Fruit fly (Drosophila melanogaster) whole organism, embryonic: ENCODE data around the gene CG43895.

ENCODE experiments used
- Atf6 ChIP-seq: fragments of 200-800 bp; sonication (Bioruptor generic); IDR thresholded peaks from 2 replicates; pipeline ENCODE4 v1.3.6; 2022; ENCODE audit warnings: missing biosample characterization, missing genetic modification characterization
- Awh ChIP-seq: fragments of 200-800 bp; sonication (Bioruptor generic); IDR thresholded peaks from 2 replicates; pipeline ENCODE4, ENCODE4 v1.3.6; 2022; ENCODE audit warnings: missing biosample characterization, missing genetic modification characterization
- Bgb ChIP-seq: fragments of 200-800 bp; sonication (Bioruptor generic); IDR thresholded peaks from 2 replicates; pipeline ENCODE4 v1.3.6; 2022; ENCODE audit warnings: missing biosample characterization, missing genetic modification characterization; ENCODE audit not compliant: partially characterized antibody
- CG1233 ChIP-seq: fragments of 200-800 bp; sonication (Bioruptor generic); optimal IDR thresholded peaks from 4 replicates; lab custom pipeline; 2018; ENCODE audit warnings: missing biosample characterization, mild to moderate bottlenecking, missing genetic modification characterization
- CG12391 ChIP-seq: fragments of 200-800 bp; sonication (Bioruptor generic); optimal IDR thresholded peaks from 3 replicates; lab custom pipeline; 2018; ENCODE audit warnings: missing biosample characterization, mild to moderate bottlenecking, missing genetic modification characterization, moderate library complexity
- CG13624 ChIP-seq: fragments of 200-800 bp; sonication (Bioruptor generic); optimal IDR thresholded peaks from 2 replicates; lab custom pipeline; 2016; ENCODE audit warnings: missing biosample characterization, missing genetic modification characterization
- CG14014 ChIP-seq: fragments of 200-800 bp; sonication (Bioruptor generic); IDR thresholded peaks from 2 replicates; pipeline ENCODE4 v1.3.6; 2022; ENCODE audit warnings: missing biosample characterization, missing genetic modification characterization
- CG14667 ChIP-seq: fragments of 200-800 bp; sonication (Bioruptor generic); IDR thresholded peaks from 2 replicates; pipeline ENCODE4 v1.3.6; 2022; ENCODE audit warnings: missing biosample characterization, missing genetic modification characterization
- CG1647 ChIP-seq: fragments of 200-800 bp; sonication (Bioruptor generic); optimal IDR thresholded peaks from 3 replicates; lab custom pipeline; 2016; ENCODE audit warnings: missing biosample characterization, missing genetic modification characterization
- CG17385 ChIP-seq: fragments of 200-800 bp; sonication (Bioruptor generic); optimal IDR thresholded peaks from 3 replicates; lab custom pipeline; 2018; ENCODE audit warnings: missing biosample characterization, mild to moderate bottlenecking, missing genetic modification characterization
- CG17612 ChIP-seq: fragments of 200-800 bp; sonication (Bioruptor generic); IDR thresholded peaks from 2 replicates; pipeline ENCODE4 v1.3.6; 2022; ENCODE audit warnings: missing biosample characterization, missing genetic modification characterization
- CG17912 ChIP-seq: fragments of 200-800 bp; sonication (Bioruptor generic); optimal IDR thresholded peaks from 2 replicates; lab custom pipeline; 2018; ENCODE audit warnings: missing biosample characterization, mild to moderate bottlenecking, missing genetic modification characterization
- CG30020 ChIP-seq: fragments of 200-800 bp; optimal IDR thresholded peaks from 2 replicates; lab custom pipeline; 2019; ENCODE audit warnings: missing biosample characterization, mild to moderate bottlenecking, missing genetic modification characterization, moderate library complexity
- CG3838 ChIP-seq: fragments of 200-800 bp; sonication (Bioruptor generic); optimal IDR thresholded peaks from 3 replicates; lab custom pipeline; 2016; ENCODE audit warnings: missing biosample characterization, missing genetic modification characterization
- CG8089 ChIP-seq: fragments of 200-800 bp; sonication (Bioruptor generic); optimal IDR thresholded peaks from 3 replicates; lab custom pipeline; 2016; ENCODE audit warnings: missing biosample characterization, missing genetic modification characterization
- CoRest ChIP-seq: fragments of 200-800 bp; sonication (Bioruptor generic); optimal IDR thresholded peaks from 3 replicates; lab custom pipeline; 2018; ENCODE audit warnings: missing biosample characterization, mild to moderate bottlenecking, missing genetic modification characterization, moderate library complexity
- Eip74EF ChIP-seq, 2 experiments: fragments of 200-800 bp in 1 of 2; fragments of >200 bp in 1 of 2; sonication (Bioruptor generic) in 1 of 2; optimal IDR thresholded peaks; 2 replicates each; lab custom pipeline; 2017 to 2019; ENCODE audit warnings: missing biosample characterization in 2 of 2, missing genetic modification characterization in 2 of 2, mild to moderate bottlenecking in 1 of 2, moderate library complexity in 1 of 2
- H15 ChIP-seq: fragments of 200-800 bp; sonication (Bioruptor generic); IDR thresholded peaks from 3 replicates; pipeline ENCODE4 v1.3.6; 2022; ENCODE audit warnings: missing biosample characterization, missing genetic modification characterization
- HLH3B ChIP-seq: fragments of 200-800 bp; sonication (Bioruptor generic); IDR thresholded peaks from 2 replicates; pipeline ENCODE4 v1.3.6; 2022; ENCODE audit warnings: missing biosample characterization, missing genetic modification characterization
- HLH4C ChIP-seq: fragments of 200-800 bp; sonication (Bioruptor generic); IDR thresholded peaks from 3 replicates; pipeline ENCODE4 v1.3.6; 2022; ENCODE audit warnings: missing biosample characterization, missing genetic modification characterization; ENCODE audit not compliant: partially characterized antibody
- Lim3 ChIP-seq: fragments of 200-800 bp; sonication (Bioruptor generic); IDR thresholded peaks from 2 replicates; pipeline ENCODE4 v1.3.6; 2022; ENCODE audit warnings: missing biosample characterization, missing genetic modification characterization
- Pdp1 ChIP-seq, 2 experiments: fragments of 200-800 bp; sonication (Bioruptor generic); optimal IDR thresholded peaks; 3 replicates each; lab custom pipeline; 2016; ENCODE audit warnings: missing biosample characterization in 2 of 2, missing genetic modification characterization in 2 of 2, mild to moderate bottlenecking in 1 of 2, moderate library complexity in 1 of 2
- Rfx ChIP-seq: fragments of 200-800 bp; sonication (Bioruptor generic); IDR thresholded peaks from 2 replicates; pipeline ENCODE4 v1.3.6; 2022; ENCODE audit warnings: missing biosample characterization, missing genetic modification characterization
- Sin3A ChIP-seq: fragments of >200 bp; optimal IDR thresholded peaks from 2 replicates; lab custom pipeline; 2018
- Spps ChIP-seq: fragments of 200-800 bp; sonication (Bioruptor generic); optimal IDR thresholded peaks from 2 replicates; lab custom pipeline; 2018; ENCODE audit warnings: missing biosample characterization, mild to moderate bottlenecking, missing genetic modification characterization
- Xbp1 ChIP-seq: fragments of 200-800 bp; sonication (Bioruptor generic); optimal IDR thresholded peaks from 3 replicates; lab custom pipeline; 2016; ENCODE audit warnings: missing biosample characterization, mild to moderate bottlenecking, missing genetic modification characterization
- bowl ChIP-seq: fragments of 200-800 bp; sonication (Bioruptor generic); IDR thresholded peaks from 2 replicates; pipeline ENCODE4 v1.3.6; 2022; ENCODE audit warnings: missing biosample characterization, missing genetic modification characterization
- corto ChIP-seq: fragments of 200-800 bp; sonication (Bioruptor generic); optimal IDR thresholded peaks from 2 replicates; lab custom pipeline; 2016; ENCODE audit warnings: missing biosample characterization, mild to moderate bottlenecking, missing genetic modification characterization, moderate library complexity
- esg ChIP-seq: fragments of 200-800 bp; sonication (Bioruptor generic); conservative IDR thresholded peaks from 2 replicates; pipeline ENCODE4 v1.3.6; 2022; ENCODE audit warnings: missing biosample characterization, missing genetic modification characterization
- ewg ChIP-seq: fragments of 200-800 bp; sonication (Bioruptor generic); optimal IDR thresholded peaks from 3 replicates; lab custom pipeline; 2017; ENCODE audit warnings: mild to moderate bottlenecking, missing biosample characterization, missing genetic modification reagents, missing genetic modification characterization
- fd64A ChIP-seq: fragments of 200-800 bp; sonication (Bioruptor generic); optimal IDR thresholded peaks from 3 replicates; lab custom pipeline; 2018; ENCODE audit warnings: missing biosample characterization, mild to moderate bottlenecking, missing genetic modification characterization
- ftz-f1 ChIP-seq: fragments of 200-800 bp; sonication (Bioruptor generic); optimal IDR thresholded peaks from 2 replicates; lab custom pipeline; 2016; ENCODE audit warnings: missing biosample characterization, missing genetic modification characterization
- gem ChIP-seq: fragments of 200-800 bp; sonication (Bioruptor generic); optimal IDR thresholded peaks from 2 replicates; lab custom pipeline; 2019; ENCODE audit warnings: missing biosample characterization, mild to moderate bottlenecking, missing genetic modification characterization, moderate library complexity
- grn ChIP-seq: fragments of 200-800 bp; sonication (Bioruptor generic); optimal IDR thresholded peaks from 3 replicates; lab custom pipeline; 2017; ENCODE audit warnings: missing biosample characterization, missing genetic modification characterization
- her ChIP-seq: fragments of 200-800 bp; sonication (Bioruptor generic); optimal IDR thresholded peaks from 2 replicates; lab custom pipeline; 2016; ENCODE audit warnings: missing biosample characterization, missing genetic modification characterization
- hkb ChIP-seq, 2 experiments: fragments of 200-800 bp in 1 of 2; fragments of >200 bp in 1 of 2; sonication (Bioruptor generic) in 1 of 2; IDR thresholded peaks in 1 of 2; optimal IDR thresholded peaks in 1 of 2; 2 replicates each; pipeline versions ENCODE4 v1.3.6 to Lab custom; 2017 to 2022; ENCODE audit warnings: missing biosample characterization in 1 of 2, missing genetic modification characterization in 1 of 2
- hth ChIP-seq: fragments of >200 bp; optimal IDR thresholded peaks from 2 replicates; lab custom pipeline; 2017; ENCODE audit warnings: inconsistent platforms
- lmd ChIP-seq: fragments of 200-800 bp; sonication (Bioruptor generic); IDR thresholded peaks from 2 replicates; pipeline ENCODE4 v1.3.6; 2022; ENCODE audit warnings: missing biosample characterization, missing genetic modification characterization
- lola ChIP-seq, 3 experiments: fragments of >200 bp in 2 of 3; fragments of 200-800 bp in 1 of 3; sonication (Bioruptor generic) in 1 of 3; optimal IDR thresholded peaks; 2 replicates each; lab custom pipeline; 2017 to 2019; ENCODE audit warnings: missing biosample characterization in 3 of 3, missing genetic modification characterization in 3 of 3, mild to moderate bottlenecking in 1 of 3, moderate library complexity in 1 of 3
- nmo ChIP-seq: fragments of 200-800 bp; sonication (Bioruptor generic); optimal IDR thresholded peaks from 2 replicates; lab custom pipeline; 2018; ENCODE audit warnings: missing biosample characterization, mild to moderate bottlenecking, missing genetic modification characterization, moderate library complexity
- onecut ChIP-seq: fragments of 200-800 bp; sonication (Bioruptor generic); IDR thresholded peaks from 2 replicates; pipeline ENCODE4 v1.3.6; 2022; ENCODE audit warnings: missing biosample characterization, missing genetic modification characterization
- pb ChIP-seq: fragments of 200-800 bp; sonication (Bioruptor generic); optimal IDR thresholded peaks from 3 replicates; lab custom pipeline; 2016; ENCODE audit warnings: missing biosample characterization, missing genetic modification characterization
- run ChIP-seq: fragments of 200-800 bp; sonication (Bioruptor generic); optimal IDR thresholded peaks from 3 replicates; lab custom pipeline; 2018; ENCODE audit warnings: missing biosample characterization, mild to moderate bottlenecking, missing genetic modification characterization
- sob ChIP-seq: fragments of 200-800 bp; sonication (Bioruptor generic); IDR thresholded peaks from 2 replicates; pipeline ENCODE4 v1.3.6; 2022; ENCODE audit warnings: missing biosample characterization, missing genetic modification characterization
- sqz ChIP-seq: fragments of 200-800 bp; sonication (Bioruptor generic); optimal IDR thresholded peaks from 3 replicates; lab custom pipeline; 2018; ENCODE audit warnings: missing biosample characterization, mild to moderate bottlenecking, missing genetic modification characterization
- sug ChIP-seq: fragments of 200-800 bp; optimal IDR thresholded peaks from 2 replicates; lab custom pipeline; 2019; ENCODE audit warnings: missing biosample characterization, mild to moderate bottlenecking, missing genetic modification characterization, moderate library complexity
- wor ChIP-seq: fragments of 200-800 bp; sonication (Bioruptor generic); IDR thresholded peaks from 2 replicates; pipeline ENCODE4 v1.3.6; 2022; ENCODE audit warnings: missing biosample characterization, missing genetic modification characterization
- zfh1 ChIP-seq: fragments of 200-800 bp; sonication (Bioruptor generic); IDR thresholded peaks from 3 replicates; pipeline ENCODE4 v1.3.6; 2022; ENCODE audit warnings: missing biosample characterization, missing genetic modification characterization

Gene CG43895

dm6 chr3L:21839720-21840641, 26.5 kb upstream of the CG43895 start (continued):
- peak; percentile 87 for TF ChIP-seq HLH3B
- TF ChIP-seq pb = peak; percentile 93
- peak; percentile 81 to 96 for TF ChIP-seq Pdp1 (GFP tag; optimal IDR thresholded peaks at IDR 0.05; lab: Kevin White, UChicago)
- peak; percentile 87 for TF ChIP-seq Spps (tag; lab: Kevin White, UChicago)
- TF ChIP-seq Sin3A (lab: Kevin White, UChicago) = no peak
- peak; percentile 86 for TF ChIP-seq corto
- TF ChIP-seq fd64A (GFP tag; lab: Kevin White, UChicago) = peak; percentile 82
- TF ChIP-seq her (GFP tag; lab: Kevin White, UChicago) = peak; percentile 73
- peak; percentile 83 for TF ChIP-seq ewg (GFP tag; lab: Kevin White, UChicago)
- peak; percentile 65; the same call in 1 of the 2 replicates for TF ChIP-seq Lim3 (GFP tag; lab: Robert Waterston, UW)
- peak; percentile 85 for TF ChIP-seq H15
- peak; percentile 58 for TF ChIP-seq HLH4C (GFP tag; lab: Robert Waterston, UW)
- peak; percentile 95 for TF ChIP-seq lmd (GFP tag; lab: Robert Waterston, UW)
- TF ChIP-seq CG13624 = peak; percentile 94
- TF ChIP-seq sob = peak; percentile 91
- TF ChIP-seq zfh1 = peak; percentile 94
- TF ChIP-seq esg (GFP tag; lab: Robert Waterston, UW) = peak; percentile 87
- peak; percentile 84 for TF ChIP-seq grn (GFP tag; lab: Kevin White, UChicago)
- peak; percentile 94 for TF ChIP-seq CG12391 (tag; lab: Kevin White, UChicago)
- peak; percentile 93 for TF ChIP-seq CG1233
- TF ChIP-seq lola (GFP tag; optimal IDR thresholded peaks at IDR 0.05; lab: Kevin White, UChicago) = peak in 1 of 3 experiments; percentile 87
- TF ChIP-seq Xbp1 (GFP tag; lab: Kevin White, UChicago) = peak; percentile 92
- TF ChIP-seq CG1647 (GFP tag; lab: Kevin White, UChicago) = peak; percentile 96
- no peak for TF ChIP-seq hth
- peak; percentile 85 for TF ChIP-seq onecut (GFP tag; lab: Robert Waterston, UW)
- peak; percentile 96 for TF ChIP-seq gem (tag; lab: Kevin White, UChicago)
- peak; percentile 94 for TF ChIP-seq Rfx (GFP tag; lab: Robert Waterston, UW)
- peak; percentile 80 for TF ChIP-seq CG3838 (GFP tag; lab: Kevin White, UChicago)
- TF ChIP-seq sqz (GFP tag; lab: Kevin White, UChicago) = no peak
- peak; percentile 85 for TF ChIP-seq wor
- TF ChIP-seq CoRest = peak; percentile 95
- TF ChIP-seq Awh = peak; percentile 88
- peak; percentile 89 for TF ChIP-seq CG14667 (GFP tag; lab: Robert Waterston, UW)
- peak; percentile 87 for TF ChIP-seq run (tag; lab: Kevin White, UChicago)
- no peak for TF ChIP-seq CG17912 (GFP tag; lab: Kevin White, UChicago)
- peak; percentile 93 for TF ChIP-seq Atf6 (GFP tag; lab: Robert Waterston, UW)
- TF ChIP-seq sug (tag; lab: Kevin White, UChicago) = peak; percentile 100
- TF ChIP-seq hkb (optimal IDR thresholded peaks at IDR 0.05; lab: Kevin White, UChicago) = peak; percentile 1
- peak; percentile 94 for TF ChIP-seq hkb (GFP tag; IDR thresholded peaks at IDR 0.05; lab: Robert Waterston, UW)
- TF ChIP-seq nmo (GFP tag; lab: Kevin White, UChicago) = peak; percentile 96
- peak; percentile 90 for TF ChIP-seq CG14014 (GFP tag; lab: Robert Waterston, UW)
- peak; percentile 73 for TF ChIP-seq CG30020 (tag; lab: Kevin White, UChicago)
- TF ChIP-seq bowl (GFP tag; lab: Robert Waterston, UW) = peak; percentile 59; the same call in 1 of the 2 replicates
- TF ChIP-seq CG17385 = peak; percentile 89
- TF ChIP-seq Eip74EF (GFP tag; optimal IDR thresholded peaks at IDR 0.05; lab: Kevin White, UChicago) = peak in 1 of 2 experiments; percentile 93
- TF ChIP-seq ftz-f1 = peak; percentile 63
- TF ChIP-seq Bgb (GFP tag; lab: Robert Waterston, UW) = 0 out of 2 replicates have a peak, but pooled peaks have one; percentile 13
- peak; percentile 85 for TF ChIP-seq CG17612 (GFP tag; lab: Robert Waterston, UW)
- TF ChIP-seq CG8089 = peak; percentile 84
